Fruit fly (Drosophila melanogaster): Measurements from ENCODE around the gene CaMKI.

DNA sequence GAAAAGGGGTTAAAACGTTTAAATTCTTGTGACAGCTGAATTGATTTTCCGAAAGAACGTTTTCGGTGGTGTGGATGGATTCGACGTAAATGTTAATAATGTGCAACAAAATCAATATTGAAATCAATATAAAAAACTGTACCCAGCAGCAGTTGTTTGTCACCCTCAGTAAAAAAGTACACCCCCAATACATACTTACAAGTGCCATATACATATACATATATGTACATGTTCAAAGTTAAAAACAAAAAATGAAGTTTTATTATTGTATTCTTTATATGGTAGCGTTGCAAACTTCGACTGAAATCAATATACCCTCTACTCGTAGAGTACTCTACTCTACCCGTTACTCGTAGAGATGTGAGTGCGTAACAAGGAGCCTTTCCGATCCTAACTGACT, 42.2 kb downstream of the CaMKI start:
- TF ChIP-seq CG8159 (tag; optimal IDR thresholded peaks at IDR 0.05): no peak
- TF ChIP-seq D1 (tag; optimal IDR thresholded peaks at IDR 0.05): no peak

Data from whole organism, pupa.